Fruit fly (Drosophila melanogaster): ENCODE measurements around the gene Kul.

The Kul gene

DNA sequence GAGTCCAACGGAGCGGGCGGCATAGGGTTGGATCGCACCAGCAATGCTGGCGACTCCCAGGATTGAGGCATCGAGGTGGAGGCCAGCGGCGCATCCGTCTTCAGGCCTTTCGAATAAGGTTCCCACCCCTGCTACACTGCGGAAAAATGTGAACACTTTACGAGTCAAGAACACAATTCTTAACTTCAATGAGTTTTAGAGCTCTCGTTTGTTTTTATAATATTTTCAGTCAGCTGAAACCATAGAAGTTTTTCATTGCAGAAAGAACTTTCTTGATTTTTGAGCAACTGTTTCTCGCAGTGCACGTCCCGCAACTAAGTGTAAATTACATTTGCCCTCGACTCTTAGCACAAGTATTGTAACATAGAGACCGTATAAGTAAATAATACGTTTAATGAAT is 29.3 kb upstream of the Kul start (continued):
- TF ChIP-seq trem (tag; optimal IDR thresholded peaks at IDR 0.05), result peak; percentile 27
- TF ChIP-seq CG8944 (GFP tag; optimal IDR thresholded peaks at IDR 0.05), result no peak
- TF ChIP-seq CG9609 (GFP tag; optimal IDR thresholded peaks at IDR 0.05), result no peak
- TF ChIP-seq Mes4 (GFP tag; optimal IDR thresholded peaks at IDR 0.05), result no peak
- TF ChIP-seq CG2889 (GFP tag; IDR thresholded peaks at IDR 0.05), result no peak
- peak; percentile 48 for TF ChIP-seq phol (tag; optimal IDR thresholded peaks at IDR 0.05)
- no peak for TF ChIP-seq CG14050 (GFP tag; IDR thresholded peaks at IDR 0.05)
- TF ChIP-seq CG3847 (GFP tag; IDR thresholded peaks at IDR 0.05), result no peak
- no peak for TF ChIP-seq sna (GFP tag; IDR thresholded peaks at IDR 0.05; ENCODE audit: partially characterized antibody)
- TF ChIP-seq CG9797 (GFP tag; optimal IDR thresholded peaks at IDR 0.05), result no peak
- no peak for TF ChIP-seq maf-S (GFP tag; optimal IDR thresholded peaks at IDR 0.05)
- no peak for TF ChIP-seq Bdp1 (GFP tag; optimal IDR thresholded peaks at IDR 0.05)
- no peak for TF ChIP-seq onecut (GFP tag; IDR thresholded peaks at IDR 0.05)
- no peak for TF ChIP-seq CG9215 (GFP tag; IDR thresholded peaks at IDR 0.05)
- TF ChIP-seq Med (GFP tag), result peak; percentile 68
- peak; percentile 40 for TF ChIP-seq Elba2 (GFP tag; optimal IDR thresholded peaks at IDR 0.05)
- TF ChIP-seq CG32772 (GFP tag; IDR thresholded peaks at IDR 0.05), result 0 out of 2 replicates have a peak, but pooled peaks have one; percentile 25
- no peak for TF ChIP-seq z (GFP tag; IDR thresholded peaks at IDR 0.05)
- no peak for TF ChIP-seq CG5180 (GFP tag; optimal IDR thresholded peaks at IDR 0.05)
- TF ChIP-seq CG17359 (tag; optimal IDR thresholded peaks at IDR 0.05), result no peak
- no peak for TF ChIP-seq CG1024 (GFP tag; IDR thresholded peaks at IDR 0.05)
- TF ChIP-seq D (optimal IDR thresholded peaks at IDR 0.05), result no peak
- TF ChIP-seq D (GFP tag; optimal IDR thresholded peaks at IDR 0.05), result peak; percentile 11
- TF ChIP-seq TFAM (GFP tag; optimal IDR thresholded peaks at IDR 0.05), result no peak
- TF ChIP-seq CG11504 (tag; optimal IDR thresholded peaks at IDR 0.05), result peak; percentile 17
- TF ChIP-seq CG7839 (tag; optimal IDR thresholded peaks at IDR 0.05), result peak; percentile 13
- TF ChIP-seq D19A (tag; optimal IDR thresholded peaks at IDR 0.05), result no peak
- TF ChIP-seq Xrp1 (GFP tag; IDR thresholded peaks at IDR 0.05), result peak; percentile 60; the same call in 1 of the 2 replicates
- peak; percentile 36 for TF ChIP-seq CG4424 (GFP tag; optimal IDR thresholded peaks at IDR 0.05)
- no peak for TF ChIP-seq NFAT (GFP tag; IDR thresholded peaks at IDR 0.05)
- peak; percentile 9 for TF ChIP-seq zf30C (GFP tag; optimal IDR thresholded peaks at IDR 0.05)
- TF ChIP-seq Atf3 (GFP tag; optimal IDR thresholded peaks at IDR 0.05), result peak; percentile 10
- peak; percentile 55 for TF ChIP-seq gem (tag; optimal IDR thresholded peaks at IDR 0.05)
- peak; percentile 40; the same call in 1 of the 2 replicates for TF ChIP-seq H2.0 (GFP tag; IDR thresholded peaks at IDR 0.05)
- peak; percentile 38; the same call in 1 of the 2 replicates for TF ChIP-seq ara (GFP tag; IDR thresholded peaks at IDR 0.05)
- TF ChIP-seq otp (GFP tag; IDR thresholded peaks at IDR 0.05), result no peak
- no peak for TF ChIP-seq Side (GFP tag; optimal IDR thresholded peaks at IDR 0.05)
- TF ChIP-seq corto (GFP tag; optimal IDR thresholded peaks at IDR 0.05), result no peak
- TF ChIP-seq Tbp (GFP tag; optimal IDR thresholded peaks at IDR 0.05), result no peak
- TF ChIP-seq gfzf (GFP tag; optimal IDR thresholded peaks at IDR 0.05), result no peak
- TF ChIP-seq Rfx (GFP tag; IDR thresholded peaks at IDR 0.05), result no peak
- peak; percentile 59 for TF ChIP-seq CG9727 (GFP tag; optimal IDR thresholded peaks at IDR 0.05)
- peak; percentile 21 for TF ChIP-seq CG17802 (tag; optimal IDR thresholded peaks at IDR 0.05)
- TF ChIP-seq sens (GFP tag), result peak; percentile 89
- TF ChIP-seq slou (GFP tag; optimal IDR thresholded peaks at IDR 0.05), result no peak
- TF ChIP-seq CG6689 (GFP tag; IDR thresholded peaks at IDR 0.05), result 0 out of 2 replicates have a peak, but pooled peaks have one; percentile 20
- TF ChIP-seq dpn (GFP tag; optimal IDR thresholded peaks at IDR 0.05), result no peak
- peak; percentile 21 to 50 for TF ChIP-seq chif (GFP tag; optimal IDR thresholded peaks at IDR 0.05)
- TF ChIP-seq sob (GFP tag; IDR thresholded peaks at IDR 0.05), result peak; percentile 9; the same call in 1 of the 2 replicates
- no peak for TF ChIP-seq CG6791 (GFP tag; IDR thresholded peaks at IDR 0.05; ENCODE audit: partially characterized antibody)
- TF ChIP-seq Ets65A (GFP tag), result no peak
- TF ChIP-seq usp (GFP tag; optimal IDR thresholded peaks at IDR 0.05), result no peak
- no peak for TF ChIP-seq Adf1 (GFP tag; IDR thresholded peaks at IDR 0.05)

Data from whole organism, embryonic.